Fruit fly (Drosophila melanogaster) whole organism: ENCODE data around the gene TotF.

Experiments used
- CG8478 ChIP-seq: fragments of >200 bp; optimal IDR thresholded peaks from 2 replicates; lab custom pipeline; 2018; ENCODE audit warnings: inconsistent platforms
- Dll ChIP-seq: fragments of >200 bp; optimal IDR thresholded peaks from 2 replicates; lab custom pipeline; 2017
- EcR ChIP-seq, 2 experiments: fragments of >200 bp; optimal IDR thresholded peaks; 2 replicates each; lab custom pipeline; 2017; ENCODE audit warnings: missing biosample characterization in 2 of 2, missing genetic modification characterization in 2 of 2, missing genetic modification reagents in 2 of 2
- pan ChIP-seq: fragments of >200 bp; optimal IDR thresholded peaks from 2 replicates; lab custom pipeline; 2017
- psq ChIP-seq: fragments of >200 bp; optimal IDR thresholded peaks from 2 replicates; lab custom pipeline; 2017
- usp ChIP-seq: fragments of >200 bp; optimal IDR thresholded peaks from 2 replicates; lab custom pipeline; 2017; ENCODE audit warnings: missing biosample characterization, missing genetic modification characterization, mixed read lengths

TotF gene

DNA sequence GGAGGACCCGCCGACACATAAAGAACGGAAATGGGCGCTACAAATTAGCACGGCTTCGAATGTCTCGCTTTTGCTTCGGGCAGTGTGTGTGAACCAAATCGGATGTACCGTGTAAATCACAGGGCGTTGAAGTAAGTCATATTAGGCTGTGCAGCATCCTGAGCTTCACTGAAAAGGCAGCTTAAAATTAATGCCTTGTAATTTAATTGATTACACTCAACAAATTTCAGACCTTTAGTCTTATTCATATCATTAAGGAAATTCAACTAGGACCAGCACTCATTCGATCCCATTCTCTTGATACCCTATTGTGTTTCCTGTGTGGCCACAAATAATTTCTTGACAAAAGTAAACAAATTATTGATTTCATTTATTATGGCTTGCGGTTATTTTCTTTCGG is 42.2 kb downstream of the TotF start:
- TF ChIP-seq pan (lab: Kevin White, UChicago), result peak; percentile 73
- TF ChIP-seq psq (lab: Kevin White, UChicago), result no peak

DNA sequence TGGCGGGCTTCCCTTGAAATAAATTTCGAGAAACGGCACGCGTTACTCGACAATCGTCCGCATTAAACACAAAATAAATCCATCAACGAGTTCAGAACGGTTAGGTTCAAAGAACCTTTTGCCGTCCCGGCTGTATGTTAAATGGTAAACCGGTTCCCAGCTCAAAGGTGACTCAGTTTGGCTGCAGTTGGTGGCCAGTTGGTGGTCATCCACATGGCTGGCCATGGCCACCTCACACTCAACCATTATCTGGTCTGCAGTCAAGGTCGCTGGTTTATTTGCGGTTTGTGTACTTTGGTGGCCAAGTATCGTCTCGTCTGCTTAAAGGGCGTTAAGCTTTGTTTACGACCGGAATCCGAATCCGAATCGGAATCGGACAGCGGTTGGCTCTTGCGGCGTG is 42.7 kb downstream of the TotF start:
- TF ChIP-seq pan (lab: Kevin White, UChicago) (no peak), psq (lab: Kevin White, UChicago) (no peak), Dll (lab: Kevin White, UChicago) (no peak), usp (GFP tag; lab: Kevin White, UChicago) (no peak), EcR (GFP tag; optimal IDR thresholded peaks at IDR 0.05; lab: Kevin White, UChicago) (peak in 1 of 2 experiments; percentile 14), CG8478 (lab: Kevin White, UChicago) (no peak)

DNA sequence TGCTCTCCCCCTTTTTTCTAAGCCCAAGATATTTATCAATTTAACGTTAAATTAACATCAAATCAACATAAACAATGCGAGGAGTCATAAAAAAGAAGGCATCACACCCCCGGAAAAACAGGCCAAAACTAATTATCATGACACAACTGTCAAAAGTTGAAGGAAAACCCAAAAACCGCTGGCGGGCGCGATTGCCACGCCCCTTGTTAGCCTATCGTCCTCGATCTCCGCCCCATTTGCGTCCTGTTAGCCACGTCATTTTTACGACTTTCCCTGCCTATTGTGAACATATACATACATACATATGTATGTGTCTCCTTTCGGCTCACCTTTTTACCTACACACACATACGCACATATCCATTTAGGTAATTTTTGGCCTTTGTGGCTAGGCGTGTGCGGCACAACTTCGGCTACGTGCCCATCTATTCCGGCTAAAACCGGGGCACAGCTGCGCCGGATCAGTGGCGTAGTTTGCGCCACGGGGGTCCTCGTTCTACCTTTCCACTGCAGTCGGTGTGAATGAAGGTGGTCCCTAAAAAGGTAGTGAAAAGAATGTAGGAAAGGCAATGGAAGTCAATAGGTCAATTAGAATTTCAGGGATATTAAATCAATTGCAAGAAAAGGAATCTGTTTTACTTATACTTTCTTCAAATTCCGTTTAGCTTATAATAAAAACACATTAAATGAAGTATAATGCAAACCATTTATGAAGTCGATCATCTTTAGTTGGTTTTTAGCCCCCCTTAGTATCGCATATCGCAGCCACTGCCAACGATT is 45.4 kb downstream of the TotF start:
- TF ChIP-seq EcR (GFP tag; optimal IDR thresholded peaks at IDR 0.05; lab: Kevin White, UChicago) (no peak), psq (lab: Kevin White, UChicago) (no peak), Dll (lab: Kevin White, UChicago) (no peak), pan (lab: Kevin White, UChicago) (no peak), CG8478 (lab: Kevin White, UChicago) (no peak), usp (GFP tag; lab: Kevin White, UChicago) (no peak)

DNA sequence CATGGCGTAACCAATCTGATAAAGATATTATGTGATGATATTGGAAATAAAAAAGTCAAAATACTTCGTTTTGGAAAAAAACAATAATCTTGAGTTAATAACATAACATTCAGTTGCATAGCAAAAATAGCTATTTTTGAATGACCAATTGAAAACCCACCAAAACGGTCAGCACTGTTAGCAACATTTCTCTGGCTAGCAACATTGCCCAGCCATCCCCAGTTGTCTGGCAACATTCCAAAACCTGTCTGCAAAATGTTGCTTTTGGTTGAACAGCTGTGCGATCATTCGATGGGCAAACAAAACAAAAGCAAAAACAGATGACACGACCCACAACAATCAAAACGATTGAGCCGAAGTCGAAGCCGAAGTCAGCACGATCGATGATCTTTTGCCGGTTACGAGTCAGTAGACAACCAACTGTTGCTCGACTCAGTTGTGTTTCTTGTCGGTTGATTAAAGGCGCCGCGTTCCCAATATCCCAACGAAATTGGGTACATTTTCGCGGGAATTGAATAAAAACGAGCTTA is 46.6 kb downstream of the TotF start:
- TF ChIP-seq pan (lab: Kevin White, UChicago) (no peak), EcR (GFP tag; optimal IDR thresholded peaks at IDR 0.05; lab: Kevin White, UChicago) (no peak)
